Worm (Caenorhabditis elegans): ENCODE results near the gene gcst-1.
"Not testable (repeated sequence)": the region's sequence is repeated elsewhere in the genome, so short reads cannot be mapped to it uniquely, and the experiment has no call there.

Gene gcst-1

ce11 chrV:5712652-5713051 lies at the start of gene gcst-1:
Gene gcst-1, plus strand, starts transcription at chrV:5712928.
- TF ChIP-seq unc-62 (GFP tag; optimal IDR thresholded peaks at IDR 0.05) = no peak

ce11 chrV:5663317-5663716 lies 49.4 kb upstream of the gcst-1 start, which contains the start of gene C14C11.1:
Gene C14C11.1, plus strand, starts transcription at chrV:5663617.
- not testable (repeated sequence) for TF ChIP-seq unc-62 (GFP tag; optimal IDR thresholded peaks at IDR 0.05)

ce11 chrV:5666036-5666729 lies 46.5 kb upstream of the gcst-1 start, which contains the start of gene C14C11.7:
Gene C14C11.7, minus strand, starts transcription at chrV:5666086.
- no peak for TF ChIP-seq unc-62 (GFP tag; optimal IDR thresholded peaks at IDR 0.05)

ce11 chrV:5667337-5667736 lies 45.4 kb upstream of the gcst-1 start:
- no peak for TF ChIP-seq unc-62 (GFP tag; optimal IDR thresholded peaks at IDR 0.05)

- no peak for TF ChIP-seq unc-62 (GFP tag; optimal IDR thresholded peaks at IDR 0.05)
Observed at ce11 chrV:5668968-5669367, 43.8 kb upstream of the gcst-1 start.

- no peak for TF ChIP-seq unc-62 (GFP tag; optimal IDR thresholded peaks at IDR 0.05)
Observed at ce11 chrV:5672270-5672669, 40.5 kb upstream of the gcst-1 start.

- no peak for TF ChIP-seq unc-62 (GFP tag; optimal IDR thresholded peaks at IDR 0.05)
Observed at ce11 chrV:5676011-5676410, 36.7 kb upstream of the gcst-1 start, which contains the start of gene pqn-13. Gene pqn-13, minus strand, starts transcription at chrV:5676111.

ce11 chrV:5677947-5678346 lies 34.8 kb upstream of the gcst-1 start:
- TF ChIP-seq unc-62 (GFP tag; optimal IDR thresholded peaks at IDR 0.05) = no peak

ce11 chrV:5682530-5682929 lies 30.2 kb upstream of the gcst-1 start, which contains the start of gene prp-39:
Gene prp-39, minus strand, starts transcription at chrV:5682630.
- no peak for TF ChIP-seq unc-62 (GFP tag; optimal IDR thresholded peaks at IDR 0.05)

- TF ChIP-seq unc-62 (GFP tag; optimal IDR thresholded peaks at IDR 0.05) = no peak
Observed at ce11 chrV:5684534-5684933, 28.2 kb upstream of the gcst-1 start, which contains the start of the genes hmgs-1 and F25B4.4. Gene hmgs-1, minus strand, starts transcription at chrV:5684589. Gene F25B4.4, plus strand, starts transcription at chrV:5684873.

- TF ChIP-seq unc-62 (GFP tag; optimal IDR thresholded peaks at IDR 0.05) = no peak
Observed at ce11 chrV:5687115-5687979, 25.4 kb upstream of the gcst-1 start, which contains the start of gene F25B4.7. Gene F25B4.7, minus strand, starts transcription at chrV:5687226.

ce11 chrV:5691665-5692407 lies 20.9 kb upstream of the gcst-1 start, which contains the start of gene F25B4.8:
Gene F25B4.8, minus strand, starts transcription at chrV:5691715.
- no peak for TF ChIP-seq unc-62 (GFP tag; optimal IDR thresholded peaks at IDR 0.05)

ce11 chrV:5693595-5693994 lies 19.1 kb upstream of the gcst-1 start:
- TF ChIP-seq unc-62 (GFP tag; optimal IDR thresholded peaks at IDR 0.05) = no peak

ce11 chrV:5695635-5696034 lies 17.1 kb upstream of the gcst-1 start:
- no peak for TF ChIP-seq unc-62 (GFP tag; optimal IDR thresholded peaks at IDR 0.05)

ce11 chrV:5696177-5696576 lies 16.6 kb upstream of the gcst-1 start:
- TF ChIP-seq unc-62 (GFP tag; optimal IDR thresholded peaks at IDR 0.05) = no peak

- TF ChIP-seq unc-62 (GFP tag; optimal IDR thresholded peaks at IDR 0.05) = no peak
Observed at ce11 chrV:5697581-5697980, 15.1 kb upstream of the gcst-1 start.
